Fruit fly (Drosophila melanogaster): ENCODE results near the gene Taf4.

Taf4 gene

DNA sequence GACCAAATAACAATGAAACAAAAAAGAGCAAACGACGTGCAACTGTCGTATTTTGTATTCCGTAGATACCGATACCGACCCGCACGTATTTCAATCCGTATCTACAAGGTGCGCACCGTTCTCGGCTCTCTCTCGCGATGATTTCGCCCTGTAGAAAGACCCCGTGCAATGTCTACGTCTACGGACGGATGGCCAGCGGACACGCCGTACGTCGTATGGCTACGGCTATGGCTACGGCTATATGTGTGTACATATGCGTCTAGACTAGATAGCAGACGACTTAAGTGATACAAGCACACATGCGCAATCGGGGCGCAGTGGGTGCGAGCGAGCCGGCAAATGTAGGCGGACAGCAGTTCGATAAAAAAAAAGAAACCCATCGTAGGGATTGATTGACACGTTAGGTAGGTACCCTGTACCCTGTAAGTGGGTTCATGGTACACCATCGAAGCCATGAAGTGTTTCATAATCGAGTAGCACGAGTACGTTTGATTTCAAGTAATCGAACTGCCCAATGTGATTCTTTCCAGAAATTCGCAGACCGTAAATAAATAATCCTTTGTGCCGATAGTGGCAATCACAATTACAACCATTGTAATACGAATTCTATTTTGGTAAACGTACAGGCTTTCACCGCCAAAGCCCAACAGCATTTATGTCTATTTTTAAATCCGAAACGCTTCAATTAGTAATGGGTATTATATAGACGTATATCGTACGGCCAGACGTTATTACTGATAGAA is 36.6 kb downstream of the Taf4 start (continued):
- TF ChIP-seq Nf-YB (GFP tag; optimal IDR thresholded peaks at IDR 0.05) (no peak), Sox100B (GFP tag; optimal IDR thresholded peaks at IDR 0.05) (no peak), schlank (tag; optimal IDR thresholded peaks at IDR 0.05) (no peak), CG12391 (tag; optimal IDR thresholded peaks at IDR 0.05) (peak; percentile 38), lov (optimal IDR thresholded peaks at IDR 0.05) (no peak), lov (GFP tag; IDR thresholded peaks at IDR 0.05) (no peak), CG7786 (GFP tag; optimal IDR thresholded peaks at IDR 0.05) (peak; percentile 42), NC2α (GFP tag; optimal IDR thresholded peaks at IDR 0.05) (no peak), Hmx (GFP tag; optimal IDR thresholded peaks at IDR 0.05) (no peak), CG13296 (GFP tag; optimal IDR thresholded peaks at IDR 0.05) (no peak), CG34422 (GFP tag; IDR thresholded peaks at IDR 0.05) (no peak), CG9609 (GFP tag; optimal IDR thresholded peaks at IDR 0.05) (no peak), Stat92E (GFP tag; optimal IDR thresholded peaks at IDR 0.05) (no peak), lab (GFP tag; optimal IDR thresholded peaks at IDR 0.05) (peak; percentile 63), mld (GFP tag; IDR thresholded peaks at IDR 0.05; ENCODE audit: partially characterized antibody) (no peak), Hr51 (GFP tag; optimal IDR thresholded peaks at IDR 0.05) (peak in 1 of 2 experiments; percentile 44), Hr3 (GFP tag; optimal IDR thresholded peaks at IDR 0.05) (no peak), CG8281 (tag; optimal IDR thresholded peaks at IDR 0.05) (no peak), sna (GFP tag; IDR thresholded peaks at IDR 0.05; ENCODE audit: partially characterized antibody) (no peak), knrl (GFP tag; IDR thresholded peaks at IDR 0.05; ENCODE audit: partially characterized antibody) (no peak), scrt (GFP tag; optimal IDR thresholded peaks at IDR 0.05) (no peak), ash1 (GFP tag; optimal IDR thresholded peaks at IDR 0.05) (no peak), B-H1 (GFP tag; IDR thresholded peaks at IDR 0.05) (no peak), CG12104 (GFP tag; optimal IDR thresholded peaks at IDR 0.05) (no peak), CG33557 (GFP tag; optimal IDR thresholded peaks at IDR 0.05) (no peak), en (GFP tag; optimal IDR thresholded peaks at IDR 0.05) (no peak), ERR (GFP tag; optimal IDR thresholded peaks at IDR 0.05) (no peak), CG11695 (GFP tag; IDR thresholded peaks at IDR 0.05) (peak; percentile 24; the same call in 1 of the 3 replicates), CG15269 (tag; optimal IDR thresholded peaks at IDR 0.05) (peak; percentile 63), nerfin-2 (GFP tag; IDR thresholded peaks at IDR 0.05; ENCODE audit: partially characterized antibody) (no peak), nau (GFP tag; optimal IDR thresholded peaks at IDR 0.05) (no peak), CG4328 (GFP tag; optimal IDR thresholded peaks at IDR 0.05) (peak; percentile 27), TFAM (GFP tag; optimal IDR thresholded peaks at IDR 0.05) (no peak), dimm (GFP tag; IDR thresholded peaks at IDR 0.05) (no peak), onecut (GFP tag; IDR thresholded peaks at IDR 0.05) (no peak), CG9932 (GFP tag; IDR thresholded peaks at IDR 0.05) (no peak; the same call in 1 of the 2 replicates), unpg (GFP tag; optimal IDR thresholded peaks at IDR 0.05) (no peak), CG14965 (GFP tag; optimal IDR thresholded peaks at IDR 0.05; ENCODE audit: borderline replicate concordance) (no peak), Asciz (GFP tag; optimal IDR thresholded peaks at IDR 0.05) (no peak), CG17359 (tag; optimal IDR thresholded peaks at IDR 0.05) (peak; percentile 13), dan (GFP tag; IDR thresholded peaks at IDR 0.05) (no peak), CG18262 (tag; optimal IDR thresholded peaks at IDR 0.05) (no peak), CG18619 (GFP tag; optimal IDR thresholded peaks at IDR 0.05) (peak; percentile 41), caup (GFP tag; optimal IDR thresholded peaks at IDR 0.05; ENCODE audit: severe bottlenecking) (peak; percentile 11), ase (GFP tag; IDR thresholded peaks at IDR 0.05) (no peak), eyg (GFP tag; optimal IDR thresholded peaks at IDR 0.05) (no peak), CG8290 (GFP tag; optimal IDR thresholded peaks at IDR 0.05) (no peak), CG8290 (tag; optimal IDR thresholded peaks at IDR 0.05) (peak in 1 of 2 experiments; percentile 32), Mrtf (GFP tag; IDR thresholded peaks at IDR 0.05) (no peak)

All from whole organism, embryonic.